Worm (Caenorhabditis elegans) whole organism, L1 larva: ENCODE results near the gene ccep-135.
A peak's percentile ranks its signal among the peaks of the same experiment; 100 is the strongest.

Experiments
- C04F5.9 ChIP-seq: sonication (generic microtip); optimal IDR thresholded peaks from 2 replicates; lab custom pipeline; 2016; ENCODE audit warnings: missing genetic modification characterization, missing compliant biosample characterization
- C16A3.4 ChIP-seq: fragments of 150-350 bp; optimal IDR thresholded peaks from 2 replicates; lab custom pipeline; 2014; ENCODE audit warnings: missing biosample characterization, missing genetic modification characterization
- C34B4.2 ChIP-seq: sonication (generic microtip); optimal IDR thresholded peaks from 2 replicates; lab custom pipeline; 2017; ENCODE audit warnings: mild to moderate bottlenecking, missing genetic modification characterization, missing compliant biosample characterization
- Y116A8C.19 ChIP-seq: sonication (generic microtip); optimal IDR thresholded peaks from 2 replicates; lab custom pipeline; 2016; ENCODE audit warnings: missing compliant biosample characterization, missing genetic modification characterization, borderline replicate concordance
- alr-1 ChIP-seq: fragments of 200-800 bp; sonication (Bioruptor generic); optimal IDR thresholded peaks from 2 replicates; lab custom pipeline; 2018; ENCODE audit warnings: borderline replicate concordance, mild to moderate bottlenecking, missing genetic modification characterization, missing compliant biosample characterization
- ama-1 ChIP-seq: fragments of 150-350 bp; optimal IDR thresholded peaks from 2 replicates; lab custom pipeline; 2014
- blmp-1 ChIP-seq: fragments of 150-350 bp; optimal IDR thresholded peaks from 2 replicates; lab custom pipeline; 2014; ENCODE audit warnings: missing biosample characterization, missing genetic modification characterization
- ceh-63 ChIP-seq: fragments of 200-800 bp; sonication (Bioruptor generic); optimal IDR thresholded peaks from 2 replicates; lab custom pipeline; 2018; ENCODE audit warnings: mild to moderate bottlenecking, missing genetic modification characterization, missing compliant biosample characterization
- ceh-82 ChIP-seq, 3 experiments: fragments of 150-350 bp in 1 of 3; sonication (generic microtip) in 2 of 3; optimal IDR thresholded peaks; 2 replicates each; lab custom pipeline; 2014 to 2017; ENCODE audit warnings: missing biosample characterization in 3 of 3, missing genetic modification characterization in 3 of 3
- ceh-88 ChIP-seq: fragments of 200-800 bp; sonication (Bioruptor generic); IDR thresholded peaks from 2 replicates; pipeline ENCODE4 v1.3.6; 2022; ENCODE audit warnings: missing genetic modification characterization, missing compliant biosample characterization
- ceh-90 ChIP-seq: sonication (generic microtip); optimal IDR thresholded peaks from 2 replicates; lab custom pipeline; 2016; ENCODE audit warnings: missing genetic modification characterization, missing compliant biosample characterization
- dpl-1 ChIP-seq, 3 experiments: fragments of 150-350 bp in 2 of 3; sonication (generic microtip) in 1 of 3; optimal IDR thresholded peaks; 2 replicates each; lab custom pipeline; 2014 to 2017; ENCODE audit warnings: missing biosample characterization in 3 of 3, missing genetic modification characterization in 3 of 3, missing genetic modification reagents in 3 of 3
- efl-1 ChIP-seq, 4 experiments: fragments of 150-350 bp; optimal IDR thresholded peaks in 3 of 4; peaks in 1 of 4; 1 replicate in 1 of 4; 2 replicates in 3 of 4; lab custom pipeline; 2014; ENCODE audit warnings: missing biosample characterization in 2 of 4, missing genetic modification characterization in 2 of 4, missing genetic modification reagents in 2 of 4
- efl-3 ChIP-seq: fragments of 200-800 bp; sonication (Bioruptor generic); optimal IDR thresholded peaks from 2 replicates; lab custom pipeline; 2018; ENCODE audit warnings: mild to moderate bottlenecking, missing genetic modification characterization, missing compliant biosample characterization
- egl-13 ChIP-seq: sonication (generic microtip); optimal IDR thresholded peaks from 2 replicates; lab custom pipeline; 2016; ENCODE audit warnings: missing genotype, missing genetic modification reagents, missing genetic modification characterization, missing compliant biosample characterization
- egl-27 ChIP-seq, 2 experiments: fragments of 150-350 bp in 1 of 2; sonication (generic microtip); optimal IDR thresholded peaks; 3 replicates each; lab custom pipeline; 2017 to 2018; ENCODE audit warnings: missing biosample characterization in 2 of 2, missing genetic modification characterization in 2 of 2, missing genetic modification reagents in 2 of 2
- elt-3 ChIP-seq, 6 experiments: fragments of 150-350 bp in 1 of 6; sonication (generic microtip); optimal IDR thresholded peaks; 2 replicates each; lab custom pipeline; 2017 to 2018; ENCODE audit warnings: missing biosample characterization in 6 of 6, missing genetic modification characterization in 6 of 6, inconsistent platforms in 1 of 6
- fkh-10 ChIP-seq: sonication (generic microtip); optimal IDR thresholded peaks from 2 replicates; lab custom pipeline; 2017; ENCODE audit warnings: missing biosample characterization, missing genetic modification reagents, missing genetic modification characterization
- fkh-8 ChIP-seq: sonication (generic microtip); optimal IDR thresholded peaks from 2 replicates; lab custom pipeline; 2016; ENCODE audit warnings: mild to moderate bottlenecking, missing genetic modification characterization, missing compliant biosample characterization
- fos-1 ChIP-seq: fragments of 150-350 bp; optimal IDR thresholded peaks from 2 replicates; lab custom pipeline; 2014; ENCODE audit warnings: missing biosample characterization, missing genetic modification characterization
- grh-1 ChIP-seq: fragments of 200-800 bp; sonication (Bioruptor generic); IDR thresholded peaks from 2 replicates; pipeline ENCODE4 v1.3.6; 2022; ENCODE audit warnings: missing genetic modification reagents, missing genetic modification characterization, missing compliant biosample characterization
- hlh-4 ChIP-seq: sonication (generic microtip); optimal IDR thresholded peaks from 2 replicates; lab custom pipeline; 2016; ENCODE audit warnings: mild to moderate bottlenecking, missing genetic modification characterization, missing compliant biosample characterization
- irx-1 ChIP-seq: sonication (generic microtip); optimal IDR thresholded peaks from 2 replicates; lab custom pipeline; 2016; ENCODE audit warnings: missing genetic modification characterization, missing compliant biosample characterization
- isw-1 ChIP-seq: fragments of 200-800 bp; sonication (Bioruptor generic); IDR thresholded peaks from 2 replicates; pipeline ENCODE4 v1.3.6; 2022; ENCODE audit warnings: missing genetic modification characterization, missing compliant biosample characterization
- jun-1 ChIP-seq: fragments of 150-350 bp; optimal IDR thresholded peaks from 2 replicates; lab custom pipeline; 2014; ENCODE audit warnings: missing biosample characterization, missing genetic modification reagents, missing genetic modification characterization
- lin-13 ChIP-seq: fragments of 150-350 bp; optimal IDR thresholded peaks from 2 replicates; lab custom pipeline; 2014; ENCODE audit warnings: missing biosample characterization, missing genetic modification reagents, missing genetic modification characterization
- lin-15B ChIP-seq: fragments of 150-350 bp; sonication (generic microtip); optimal IDR thresholded peaks from 3 replicates; lab custom pipeline; 2014; ENCODE audit warnings: missing biosample characterization, missing genetic modification characterization
- lin-35 ChIP-seq, 2 experiments: fragments of 150-350 bp; optimal IDR thresholded peaks; 2 replicates each; lab custom pipeline; 2014; ENCODE audit warnings: missing biosample characterization in 2 of 2, missing genetic modification characterization in 2 of 2, missing genetic modification reagents in 2 of 2
- lin-39 ChIP-seq: fragments of 150-350 bp; optimal IDR thresholded peaks from 2 replicates; lab custom pipeline; 2014; ENCODE audit warnings: missing biosample characterization, missing genetic modification reagents, missing genetic modification characterization
- lir-3 ChIP-seq: sonication (generic microtip); optimal IDR thresholded peaks from 2 replicates; lab custom pipeline; 2016; ENCODE audit warnings: mild to moderate bottlenecking, missing genetic modification characterization, moderate library complexity, missing compliant biosample characterization; ENCODE audit not compliant: poor library complexity
- mef-2 ChIP-seq: fragments of 150-350 bp; optimal IDR thresholded peaks from 2 replicates; lab custom pipeline; 2014; ENCODE audit warnings: missing biosample characterization, missing genetic modification characterization
- nhr-12 ChIP-seq: sonication (generic microtip); optimal IDR thresholded peaks from 2 replicates; lab custom pipeline; 2017; ENCODE audit warnings: missing biosample characterization, missing genetic modification characterization
- nhr-237 ChIP-seq: fragments of 150-350 bp; optimal IDR thresholded peaks from 2 replicates; lab custom pipeline; 2014; ENCODE audit warnings: missing biosample characterization, missing genetic modification characterization
- nhr-47 ChIP-seq: sonication (generic microtip); optimal IDR thresholded peaks from 2 replicates; lab custom pipeline; 2016; ENCODE audit warnings: mild to moderate bottlenecking, missing genetic modification characterization, moderate library complexity, missing compliant biosample characterization
- nhr-71 ChIP-seq: sonication (generic microtip); optimal IDR thresholded peaks from 2 replicates; lab custom pipeline; 2016; ENCODE audit warnings: mild to moderate bottlenecking, missing genetic modification characterization, moderate library complexity, missing compliant biosample characterization
- nhr-76 ChIP-seq: sonication (generic microtip); optimal IDR thresholded peaks from 2 replicates; lab custom pipeline; 2017; ENCODE audit warnings: missing biosample characterization, missing genetic modification characterization
- nhr-85 ChIP-seq: sonication (generic microtip); peaks from one replicate; lab custom pipeline; 2016; ENCODE audit warnings: missing genetic modification characterization, inconsistent platforms, missing compliant biosample characterization
- nhr-90 ChIP-seq: sonication (generic microtip); optimal IDR thresholded peaks from 2 replicates; lab custom pipeline; 2016; ENCODE audit warnings: mild to moderate bottlenecking, missing genetic modification characterization, missing compliant biosample characterization; ENCODE audit not compliant: poor library complexity
- pag-3 ChIP-seq: sonication (generic microtip); optimal IDR thresholded peaks from 2 replicates; lab custom pipeline; 2017; ENCODE audit warnings: missing genetic modification characterization, mild to moderate bottlenecking, missing compliant biosample characterization, antibody characterized with exemption, borderline replicate concordance; ENCODE audit not compliant: insufficient read depth
- pax-3 ChIP-seq: fragments of 200-800 bp; sonication (Bioruptor generic); optimal IDR thresholded peaks from 2 replicates; lab custom pipeline; 2018; ENCODE audit warnings: mild to moderate bottlenecking, missing genetic modification characterization, moderate library complexity, missing compliant biosample characterization
- skn-1 ChIP-seq: fragments of 150-350 bp; optimal IDR thresholded peaks from 2 replicates; lab custom pipeline; 2014; ENCODE audit warnings: missing biosample characterization, missing genetic modification characterization
- snpc-4 ChIP-seq: fragments of 150-350 bp; optimal IDR thresholded peaks from 2 replicates; lab custom pipeline; 2014; ENCODE audit warnings: missing biosample characterization, missing genetic modification characterization
- snu-23 ChIP-seq: sonication (generic microtip); optimal IDR thresholded peaks from 2 replicates; lab custom pipeline; 2016; ENCODE audit warnings: missing genetic modification characterization, missing compliant biosample characterization
- sox-4 ChIP-seq: sonication (generic microtip); optimal IDR thresholded peaks from 2 replicates; lab custom pipeline; 2016; ENCODE audit warnings: missing genetic modification characterization, missing compliant biosample characterization
- sptf-1 ChIP-seq: fragments of 150-350 bp; optimal IDR thresholded peaks from 2 replicates; lab custom pipeline; 2014; ENCODE audit warnings: missing biosample characterization, missing genetic modification characterization
- sup-37 ChIP-seq: fragments of 200-800 bp; sonication (Bioruptor generic); optimal IDR thresholded peaks from 2 replicates; lab custom pipeline; 2018; ENCODE audit warnings: mild to moderate bottlenecking, missing genetic modification characterization, missing compliant biosample characterization
- swsn-7 ChIP-seq: sonication (generic microtip); optimal IDR thresholded peaks from 2 replicates; lab custom pipeline; 2016; ENCODE audit warnings: missing genetic modification characterization, missing compliant biosample characterization
- tbx-2 ChIP-seq: sonication (generic microtip); optimal IDR thresholded peaks from 2 replicates; lab custom pipeline; 2016; ENCODE audit warnings: missing genetic modification characterization, missing compliant biosample characterization
- unc-30 ChIP-seq: sonication (generic microtip); optimal IDR thresholded peaks from 2 replicates; lab custom pipeline; 2017; ENCODE audit warnings: missing biosample characterization, missing genetic modification characterization
- unc-62 ChIP-seq: fragments of 150-350 bp; optimal IDR thresholded peaks from 2 replicates; lab custom pipeline; 2014; ENCODE audit warnings: missing biosample characterization, missing genetic modification reagents, missing genetic modification characterization
- unc-86 ChIP-seq: sonication (generic microtip); optimal IDR thresholded peaks from 2 replicates; lab custom pipeline; 2016; ENCODE audit warnings: missing genetic modification characterization, missing compliant biosample characterization
- xbp-1 ChIP-seq: sonication (generic microtip); optimal IDR thresholded peaks from 2 replicates; lab custom pipeline; 2016; ENCODE audit warnings: missing genetic modification characterization, missing compliant biosample characterization
- ztf-11 ChIP-seq, 2 experiments: sonication (generic microtip); optimal IDR thresholded peaks; 2 replicates each; lab custom pipeline; 2016 to 2017; ENCODE audit warnings: missing genetic modification characterization in 2 of 2, missing biosample characterization in 1 of 2, missing compliant biosample characterization in 1 of 2

Gene ccep-135

DNA sequence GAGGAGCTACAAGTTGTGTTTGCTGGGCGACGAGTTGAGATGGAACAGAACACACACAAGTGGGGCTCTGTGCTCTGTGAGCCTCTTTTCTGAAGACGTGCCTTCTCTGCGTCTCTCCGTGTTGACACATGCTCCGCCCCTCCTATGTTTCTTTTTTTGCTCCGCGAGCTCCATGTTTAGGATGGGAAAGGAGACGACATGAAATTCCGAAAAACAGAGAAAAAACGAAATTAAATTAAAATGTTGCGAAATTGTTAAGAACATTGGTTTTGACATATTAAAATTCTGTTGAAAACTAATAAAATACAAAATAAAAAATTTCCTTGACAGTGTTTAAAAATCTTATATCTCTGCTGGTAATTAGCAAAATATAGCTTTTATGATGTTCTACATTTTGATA is 47.5 kb downstream of the ccep-135 start, which contains the start of gene mec-12:
Gene mec-12 (minus strand): TSS at position 91 of the 400 bp plus-strand sequence.
- TF ChIP-seq C04F5.9 (no peak), Y116A8C.19 (tag; lab: Kevin White, UChicago) (no peak), lin-35 (GFP tag; optimal IDR thresholded peaks at IDR 0.05; lab: Kevin White, UChicago) (peak in 1 of 2 experiments; percentile 6), ztf-11 (tag; optimal IDR thresholded peaks at IDR 0.05; lab: Kevin White, UChicago) (no peak), fkh-8 (tag; lab: Kevin White, UChicago) (no peak), ama-1 (lab: Kevin White, UChicago) (no peak), fos-1 (tag; lab: Kevin White, UChicago) (no peak), jun-1 (tag; lab: Kevin White, UChicago) (no peak), blmp-1 (no peak), pag-3 (no peak), nhr-90 (no peak), sox-4 (tag; lab: Kevin White, UChicago) (no peak), irx-1 (no peak), ceh-90 (tag; lab: Kevin White, UChicago) (no peak), sptf-1 (tag; lab: Kevin White, UChicago) (no peak), grh-1 (GFP tag; lab: Robert Waterston, UW) (no peak), snu-23 (no peak), unc-86 (no peak), pax-3 (tag; lab: Kevin White, UChicago) (no peak), C16A3.4 (no peak), nhr-12 (tag; lab: Kevin White, UChicago) (no peak), ceh-63 (peak; percentile 34), dpl-1 (GFP tag; optimal IDR thresholded peaks at IDR 0.05; lab: Kevin White, UChicago) (no peak), nhr-71 (tag; lab: Kevin White, UChicago) (peak; percentile 40), sup-37 (GFP tag; lab: Kevin White, UChicago) (no peak), nhr-85 (tag; lab: Kevin White, UChicago) (no peak), tbx-2 (tag; lab: Kevin White, UChicago) (peak; percentile 10), alr-1 (tag; lab: Kevin White, UChicago) (no peak), egl-27 (tag; optimal IDR thresholded peaks at IDR 0.05; lab: Kevin White, UChicago) (no peak), ceh-82 (tag; optimal IDR thresholded peaks at IDR 0.05; lab: Kevin White, UChicago) (peak in 2 of 3 experiments; percentile 32 to 39), hlh-4 (tag; lab: Kevin White, UChicago) (no peak), skn-1 (tag; lab: Kevin White, UChicago) (no peak), unc-30 (tag; lab: Kevin White, UChicago) (no peak), nhr-237 (tag; lab: Kevin White, UChicago) (no peak), nhr-47 (tag; lab: Kevin White, UChicago) (peak; percentile 17), xbp-1 (tag; lab: Kevin White, UChicago) (no peak), lin-13 (GFP tag; lab: Kevin White, UChicago) (no peak), fkh-10 (GFP tag; lab: Kevin White, UChicago) (peak; percentile 34), lir-3 (no peak), snpc-4 (tag; lab: Kevin White, UChicago) (no peak), nhr-76 (tag; lab: Kevin White, UChicago) (no peak), efl-3 (no peak), C34B4.2 (tag; lab: Kevin White, UChicago) (no peak), ceh-88 (GFP tag; lab: Robert Waterston, UW) (no peak), egl-13 (tag; lab: Kevin White, UChicago) (no peak), unc-62 (GFP tag; lab: Kevin White, UChicago) (no peak), isw-1 (GFP tag; lab: Robert Waterston, UW) (no peak), lin-15B (tag; lab: Kevin White, UChicago) (no peak), efl-1 (optimal IDR thresholded peaks at IDR 0.05; lab: Kevin White, UChicago) (peak in 1 of 2 experiments; percentile 3), efl-1 (GFP tag; optimal IDR thresholded peaks at IDR 0.05 in 1 of 2; lab: Kevin White, UChicago) (no peak), elt-3 (tag; optimal IDR thresholded peaks at IDR 0.05; lab: Kevin White, UChicago) (no peak), swsn-7 (no peak), mef-2 (tag; lab: Kevin White, UChicago) (no peak), lin-39 (tag; lab: Kevin White, UChicago) (no peak)
